Worm (Caenorhabditis elegans) whole organism, L3 larva: ENCODE measurements around the gene F23B2.10.

Experiments used
- aly-2 ChIP-seq: fragments of 150-350 bp; optimal IDR thresholded peaks from 2 replicates; lab custom pipeline; 2014; ENCODE audit warnings: missing biosample characterization, missing genetic modification characterization
- ama-1 ChIP-seq: fragments of 150-350 bp; optimal IDR thresholded peaks from 2 replicates; lab custom pipeline; 2018
- ceh-16 ChIP-seq: sonication (generic microtip); optimal IDR thresholded peaks from 2 replicates; lab custom pipeline; 2017; ENCODE audit warnings: missing biosample characterization, missing genetic modification characterization
- ceh-9 ChIP-seq: sonication (generic microtip); optimal IDR thresholded peaks from 2 replicates; lab custom pipeline; 2018; ENCODE audit warnings: missing biosample characterization, missing genetic modification characterization
- daf-12 ChIP-seq: fragments of 150-350 bp; optimal IDR thresholded peaks from 2 replicates; lab custom pipeline; 2014; ENCODE audit warnings: missing biosample characterization, missing genetic modification reagents, missing genetic modification characterization
- elt-2 ChIP-seq: sonication (generic microtip); optimal IDR thresholded peaks from 2 replicates; lab custom pipeline; 2016; ENCODE audit warnings: missing genetic modification reagents, mild to moderate bottlenecking, missing genetic modification characterization, missing compliant biosample characterization
- eor-1 ChIP-seq, 2 experiments: fragments of 150-350 bp; optimal IDR thresholded peaks; 2 replicates each; lab custom pipeline; 2014 to 2018; ENCODE audit warnings: missing biosample characterization in 2 of 2, missing genetic modification characterization in 2 of 2
- jun-1 ChIP-seq: fragments of 150-350 bp; optimal IDR thresholded peaks from 2 replicates; lab custom pipeline; 2014; ENCODE audit warnings: missing biosample characterization, missing genetic modification reagents, missing genetic modification characterization
- nfya-1 ChIP-seq: sonication (generic microtip); optimal IDR thresholded peaks from 2 replicates; lab custom pipeline; 2017; ENCODE audit warnings: missing genetic modification characterization, mild to moderate bottlenecking, missing compliant biosample characterization, antibody characterized with exemption, moderate library complexity; ENCODE audit not compliant: insufficient read depth
- nhr-28 ChIP-seq: fragments of 150-350 bp; optimal IDR thresholded peaks from 2 replicates; lab custom pipeline; 2014; ENCODE audit warnings: missing biosample characterization, missing genetic modification characterization
- zag-1 ChIP-seq: fragments of 150-350 bp; optimal IDR thresholded peaks from 2 replicates; lab custom pipeline; 2014; ENCODE audit warnings: missing biosample characterization, missing genetic modification characterization

- TF ChIP-seq ceh-9 (tag; lab: Kevin White, UChicago), result no peak
- no peak for TF ChIP-seq eor-1 (tag; optimal IDR thresholded peaks at IDR 0.05; lab: Kevin White, UChicago)
- TF ChIP-seq nfya-1 (tag; lab: Kevin White, UChicago), result no peak
- TF ChIP-seq aly-2 (tag; lab: Kevin White, UChicago), result no peak
- no peak for TF ChIP-seq ceh-16
- no peak for TF ChIP-seq daf-12
- TF ChIP-seq zag-1, result no peak
- no peak for TF ChIP-seq jun-1 (tag; lab: Kevin White, UChicago)
- no peak for TF ChIP-seq nhr-28
- TF ChIP-seq elt-2 (tag; lab: Kevin White, UChicago), result no peak
- TF ChIP-seq ama-1 (lab: Kevin White, UChicago), result no peak
These were observed 23.6 kb downstream of the F23B2.10 start for ce11 chrIV:9130605-9131004.
